Worm (Caenorhabditis elegans) whole organism, L1 larva: Measurements from ENCODE around the gene sodh-2.
A peak's percentile ranks its signal among the peaks of the same experiment; 100 is the strongest.

ENCODE experiments used
- C04F5.9 ChIP-seq: sonication (generic microtip); optimal IDR thresholded peaks from 2 replicates; lab custom pipeline; 2016; ENCODE audit warnings: missing genetic modification characterization, missing compliant biosample characterization
- C16A3.4 ChIP-seq: fragments of 150-350 bp; optimal IDR thresholded peaks from 2 replicates; lab custom pipeline; 2014; ENCODE audit warnings: missing biosample characterization, missing genetic modification characterization
- F16B12.6 ChIP-seq: fragments of 150-350 bp; optimal IDR thresholded peaks from 2 replicates; lab custom pipeline; 2014; ENCODE audit warnings: missing biosample characterization, missing genetic modification characterization
- alr-1 ChIP-seq: fragments of 200-800 bp; sonication (Bioruptor generic); optimal IDR thresholded peaks from 2 replicates; lab custom pipeline; 2018; ENCODE audit warnings: borderline replicate concordance, mild to moderate bottlenecking, missing genetic modification characterization, missing compliant biosample characterization
- aly-2 ChIP-seq: fragments of 150-350 bp; optimal IDR thresholded peaks from 2 replicates; lab custom pipeline; 2014; ENCODE audit warnings: missing biosample characterization, missing genetic modification characterization
- ama-1 ChIP-seq: fragments of 150-350 bp; optimal IDR thresholded peaks from 2 replicates; lab custom pipeline; 2014
- blmp-1 ChIP-seq: fragments of 150-350 bp; optimal IDR thresholded peaks from 2 replicates; lab custom pipeline; 2014; ENCODE audit warnings: missing biosample characterization, missing genetic modification characterization
- ceh-63 ChIP-seq: fragments of 200-800 bp; sonication (Bioruptor generic); optimal IDR thresholded peaks from 2 replicates; lab custom pipeline; 2018; ENCODE audit warnings: mild to moderate bottlenecking, missing genetic modification characterization, missing compliant biosample characterization
- ceh-82 ChIP-seq, 3 experiments: fragments of 150-350 bp in 1 of 3; sonication (generic microtip) in 2 of 3; optimal IDR thresholded peaks; 2 replicates each; lab custom pipeline; 2014 to 2017; ENCODE audit warnings: missing biosample characterization in 3 of 3, missing genetic modification characterization in 3 of 3
- ceh-88 ChIP-seq: fragments of 200-800 bp; sonication (Bioruptor generic); IDR thresholded peaks from 2 replicates; pipeline ENCODE4 v1.3.6; 2022; ENCODE audit warnings: missing genetic modification characterization, missing compliant biosample characterization
- dpl-1 ChIP-seq, 3 experiments: fragments of 150-350 bp in 2 of 3; sonication (generic microtip) in 1 of 3; optimal IDR thresholded peaks; 2 replicates each; lab custom pipeline; 2014 to 2017; ENCODE audit warnings: missing biosample characterization in 3 of 3, missing genetic modification characterization in 3 of 3, missing genetic modification reagents in 3 of 3
- efl-3 ChIP-seq: fragments of 200-800 bp; sonication (Bioruptor generic); optimal IDR thresholded peaks from 2 replicates; lab custom pipeline; 2018; ENCODE audit warnings: mild to moderate bottlenecking, missing genetic modification characterization, missing compliant biosample characterization
- egl-13 ChIP-seq: sonication (generic microtip); optimal IDR thresholded peaks from 2 replicates; lab custom pipeline; 2016; ENCODE audit warnings: missing genotype, missing genetic modification reagents, missing genetic modification characterization, missing compliant biosample characterization
- elt-2 ChIP-seq: sonication (generic microtip); optimal IDR thresholded peaks from 2 replicates; lab custom pipeline; 2016; ENCODE audit warnings: missing genetic modification characterization, mild to moderate bottlenecking, inconsistent platforms, missing compliant biosample characterization, missing genetic modification reagents
- elt-3 ChIP-seq, 6 experiments: fragments of 150-350 bp in 1 of 6; sonication (generic microtip); optimal IDR thresholded peaks; 2 replicates each; lab custom pipeline; 2017 to 2018; ENCODE audit warnings: missing biosample characterization in 6 of 6, missing genetic modification characterization in 6 of 6, inconsistent platforms in 1 of 6
- fkh-10 ChIP-seq: sonication (generic microtip); optimal IDR thresholded peaks from 2 replicates; lab custom pipeline; 2017; ENCODE audit warnings: missing biosample characterization, missing genetic modification reagents, missing genetic modification characterization
- fos-1 ChIP-seq: fragments of 150-350 bp; optimal IDR thresholded peaks from 2 replicates; lab custom pipeline; 2014; ENCODE audit warnings: missing biosample characterization, missing genetic modification characterization
- grh-1 ChIP-seq: fragments of 200-800 bp; sonication (Bioruptor generic); IDR thresholded peaks from 2 replicates; pipeline ENCODE4 v1.3.6; 2022; ENCODE audit warnings: missing genetic modification reagents, missing genetic modification characterization, missing compliant biosample characterization
- hlh-4 ChIP-seq: sonication (generic microtip); optimal IDR thresholded peaks from 2 replicates; lab custom pipeline; 2016; ENCODE audit warnings: mild to moderate bottlenecking, missing genetic modification characterization, missing compliant biosample characterization
- hpl-2 ChIP-seq: fragments of 150-350 bp; optimal IDR thresholded peaks from 2 replicates; lab custom pipeline; 2014; ENCODE audit warnings: missing biosample characterization, missing genetic modification reagents, missing genetic modification characterization
- jun-1 ChIP-seq: fragments of 150-350 bp; optimal IDR thresholded peaks from 2 replicates; lab custom pipeline; 2014; ENCODE audit warnings: missing biosample characterization, missing genetic modification reagents, missing genetic modification characterization
- lin-13 ChIP-seq: fragments of 150-350 bp; optimal IDR thresholded peaks from 2 replicates; lab custom pipeline; 2014; ENCODE audit warnings: missing biosample characterization, missing genetic modification reagents, missing genetic modification characterization
- lin-15B ChIP-seq: fragments of 150-350 bp; sonication (generic microtip); optimal IDR thresholded peaks from 3 replicates; lab custom pipeline; 2014; ENCODE audit warnings: missing biosample characterization, missing genetic modification characterization
- lin-35 ChIP-seq, 2 experiments: fragments of 150-350 bp; optimal IDR thresholded peaks; 2 replicates each; lab custom pipeline; 2014; ENCODE audit warnings: missing biosample characterization in 2 of 2, missing genetic modification characterization in 2 of 2, missing genetic modification reagents in 2 of 2
- lsy-2 ChIP-seq, 2 experiments: fragments of 150-350 bp; optimal IDR thresholded peaks; 2 replicates each; lab custom pipeline; 2014; ENCODE audit warnings: missing biosample characterization in 2 of 2, missing genetic modification characterization in 2 of 2
- mab-9 ChIP-seq: fragments of 200-800 bp; sonication (Bioruptor generic); IDR thresholded peaks from 2 replicates; pipeline ENCODE4 v1.3.6; 2022; ENCODE audit warnings: missing genetic modification reagents, missing genetic modification characterization, missing compliant biosample characterization
- mdl-1 ChIP-seq, 2 experiments: fragments of 150-350 bp; optimal IDR thresholded peaks; 2 replicates each; lab custom pipeline; 2014 to 2017; ENCODE audit warnings: missing biosample characterization in 2 of 2, missing genetic modification characterization in 2 of 2, inconsistent platforms in 1 of 2
- mef-2 ChIP-seq: fragments of 150-350 bp; optimal IDR thresholded peaks from 2 replicates; lab custom pipeline; 2014; ENCODE audit warnings: missing biosample characterization, missing genetic modification characterization
- nhr-12 ChIP-seq: sonication (generic microtip); optimal IDR thresholded peaks from 2 replicates; lab custom pipeline; 2017; ENCODE audit warnings: missing biosample characterization, missing genetic modification characterization
- nhr-20 ChIP-seq: sonication (generic microtip); optimal IDR thresholded peaks from 2 replicates; lab custom pipeline; 2016; ENCODE audit warnings: mild to moderate bottlenecking, missing genetic modification characterization, missing compliant biosample characterization
- nhr-237 ChIP-seq: fragments of 150-350 bp; optimal IDR thresholded peaks from 2 replicates; lab custom pipeline; 2014; ENCODE audit warnings: missing biosample characterization, missing genetic modification characterization
- nhr-28 ChIP-seq: fragments of 150-350 bp; optimal IDR thresholded peaks from 2 replicates; lab custom pipeline; 2014; ENCODE audit warnings: missing biosample characterization, missing genetic modification characterization
- nhr-47 ChIP-seq: sonication (generic microtip); optimal IDR thresholded peaks from 2 replicates; lab custom pipeline; 2016; ENCODE audit warnings: mild to moderate bottlenecking, missing genetic modification characterization, moderate library complexity, missing compliant biosample characterization
- nhr-71 ChIP-seq: sonication (generic microtip); optimal IDR thresholded peaks from 2 replicates; lab custom pipeline; 2016; ENCODE audit warnings: mild to moderate bottlenecking, missing genetic modification characterization, moderate library complexity, missing compliant biosample characterization
- nhr-77 ChIP-seq: fragments of 150-350 bp; optimal IDR thresholded peaks from 2 replicates; lab custom pipeline; 2014; ENCODE audit warnings: missing biosample characterization, missing genetic modification characterization
- nhr-84 ChIP-seq: sonication (generic microtip); optimal IDR thresholded peaks from 2 replicates; lab custom pipeline; 2017; ENCODE audit warnings: missing biosample characterization, missing genetic modification characterization
- pag-3 ChIP-seq: sonication (generic microtip); optimal IDR thresholded peaks from 2 replicates; lab custom pipeline; 2017; ENCODE audit warnings: missing genetic modification characterization, mild to moderate bottlenecking, missing compliant biosample characterization, antibody characterized with exemption, borderline replicate concordance; ENCODE audit not compliant: insufficient read depth
- rnt-1 ChIP-seq: sonication (generic microtip); optimal IDR thresholded peaks from 2 replicates; lab custom pipeline; 2016; ENCODE audit warnings: mild to moderate bottlenecking, missing genetic modification characterization, moderate library complexity, missing compliant biosample characterization
- snu-23 ChIP-seq: sonication (generic microtip); optimal IDR thresholded peaks from 2 replicates; lab custom pipeline; 2016; ENCODE audit warnings: missing genetic modification characterization, missing compliant biosample characterization
- sptf-1 ChIP-seq: fragments of 150-350 bp; optimal IDR thresholded peaks from 2 replicates; lab custom pipeline; 2014; ENCODE audit warnings: missing biosample characterization, missing genetic modification characterization
- sup-37 ChIP-seq: fragments of 200-800 bp; sonication (Bioruptor generic); optimal IDR thresholded peaks from 2 replicates; lab custom pipeline; 2018; ENCODE audit warnings: mild to moderate bottlenecking, missing genetic modification characterization, missing compliant biosample characterization
- swsn-7 ChIP-seq: sonication (generic microtip); optimal IDR thresholded peaks from 2 replicates; lab custom pipeline; 2016; ENCODE audit warnings: missing genetic modification characterization, missing compliant biosample characterization
- tbx-2 ChIP-seq: sonication (generic microtip); optimal IDR thresholded peaks from 2 replicates; lab custom pipeline; 2016; ENCODE audit warnings: missing genetic modification characterization, missing compliant biosample characterization
- unc-130 ChIP-seq: fragments of 150-350 bp; optimal IDR thresholded peaks from 2 replicates; lab custom pipeline; 2017; ENCODE audit warnings: missing biosample characterization, missing genetic modification characterization, inconsistent platforms
- unc-62 ChIP-seq: fragments of 150-350 bp; optimal IDR thresholded peaks from 2 replicates; lab custom pipeline; 2014; ENCODE audit warnings: missing biosample characterization, missing genetic modification reagents, missing genetic modification characterization
- unc-86 ChIP-seq: sonication (generic microtip); optimal IDR thresholded peaks from 2 replicates; lab custom pipeline; 2016; ENCODE audit warnings: missing genetic modification characterization, missing compliant biosample characterization
- unc-98 ChIP-seq: fragments of 200-800 bp; sonication (Bioruptor generic); IDR thresholded peaks from 2 replicates; pipeline ENCODE4 v1.3.6; 2022; ENCODE audit warnings: missing genetic modification characterization, missing compliant biosample characterization
- xbp-1 ChIP-seq: sonication (generic microtip); optimal IDR thresholded peaks from 2 replicates; lab custom pipeline; 2016; ENCODE audit warnings: missing genetic modification characterization, missing compliant biosample characterization
- zag-1 ChIP-seq: fragments of 150-350 bp; optimal IDR thresholded peaks from 2 replicates; lab custom pipeline; 2014; ENCODE audit warnings: missing biosample characterization, missing genetic modification characterization
- ztf-11 ChIP-seq, 2 experiments: sonication (generic microtip); optimal IDR thresholded peaks; 2 replicates each; lab custom pipeline; 2016 to 2017; ENCODE audit warnings: missing genetic modification characterization in 2 of 2, missing biosample characterization in 1 of 2, missing compliant biosample characterization in 1 of 2
- ztf-4 ChIP-seq: fragments of 150-350 bp; optimal IDR thresholded peaks from 2 replicates; lab custom pipeline; 2014; ENCODE audit warnings: missing biosample characterization, missing genetic modification characterization

The sodh-2 gene

DNA sequence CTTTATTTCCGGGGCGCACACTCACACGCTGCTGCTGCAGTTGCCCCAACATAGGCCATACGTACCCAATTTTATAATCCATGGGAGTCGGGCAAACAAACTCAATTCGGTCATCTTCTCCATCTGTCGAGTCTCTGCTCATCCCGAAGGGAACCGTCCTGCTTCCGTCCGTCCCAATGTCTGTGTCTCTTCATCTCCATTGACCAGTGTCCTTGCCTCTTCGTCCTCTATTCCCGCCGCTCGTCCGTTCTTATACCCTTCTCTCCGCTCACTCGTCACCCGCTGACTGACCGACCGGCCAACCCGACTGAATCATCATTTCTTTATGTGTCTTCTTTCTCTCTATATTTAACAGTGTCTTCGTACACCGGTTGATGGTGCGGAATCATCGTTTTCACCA, 46.2 kb downstream of the sodh-2 start (continued):
- TF ChIP-seq ceh-82 (tag; optimal IDR thresholded peaks at IDR 0.05; lab: Kevin White, UChicago) (peak in 1 of 3 experiments; percentile 31), lin-35 (GFP tag; optimal IDR thresholded peaks at IDR 0.05; lab: Kevin White, UChicago) (peak; percentile 38 to 43), snu-23 (GFP tag; lab: Kevin White, UChicago) (peak; percentile 37), egl-13 (tag; lab: Kevin White, UChicago) (no peak), lsy-2 (tag; optimal IDR thresholded peaks at IDR 0.05; lab: Kevin White, UChicago) (peak in 1 of 2 experiments; percentile 8), nhr-28 (tag; lab: Kevin White, UChicago) (no peak), mab-9 (GFP tag; lab: Robert Waterston, UW) (0 out of 2 replicates have a peak, but pooled peaks have one; percentile 8), unc-62 (GFP tag; lab: Kevin White, UChicago) (no peak), elt-3 (tag; optimal IDR thresholded peaks at IDR 0.05; lab: Kevin White, UChicago) (no peak), F16B12.6 (tag; lab: Kevin White, UChicago) (no peak), efl-3 (GFP tag; lab: Kevin White, UChicago) (no peak), alr-1 (tag; lab: Kevin White, UChicago) (no peak), ztf-11 (tag; optimal IDR thresholded peaks at IDR 0.05; lab: Kevin White, UChicago) (peak in 1 of 2 experiments; percentile 17), grh-1 (no peak), rnt-1 (peak; percentile 30), swsn-7 (tag; lab: Kevin White, UChicago) (peak; percentile 17), elt-2 (no peak), aly-2 (tag; lab: Kevin White, UChicago) (no peak), hlh-4 (tag; lab: Kevin White, UChicago) (no peak), sptf-1 (no peak), nhr-20 (tag; lab: Kevin White, UChicago) (peak; percentile 11), xbp-1 (tag; lab: Kevin White, UChicago) (no peak), zag-1 (tag; lab: Kevin White, UChicago) (no peak), ztf-4 (no peak), unc-98 (GFP tag; lab: Robert Waterston, UW) (no peak), sup-37 (GFP tag; lab: Kevin White, UChicago) (no peak), nhr-47 (tag; lab: Kevin White, UChicago) (peak; percentile 30), nhr-237 (no peak), hpl-2 (GFP tag; lab: Kevin White, UChicago) (no peak), mdl-1 (tag; optimal IDR thresholded peaks at IDR 0.05; lab: Kevin White, UChicago) (peak in 1 of 2 experiments; percentile 7), fos-1 (tag; lab: Kevin White, UChicago) (peak; percentile 5), ama-1 (lab: Kevin White, UChicago) (no peak), lin-13 (GFP tag; lab: Kevin White, UChicago) (no peak), pag-3 (no peak), mef-2 (tag; lab: Kevin White, UChicago) (no peak), C04F5.9 (tag; lab: Kevin White, UChicago) (no peak), C16A3.4 (tag; lab: Kevin White, UChicago) (no peak), unc-86 (tag; lab: Kevin White, UChicago) (no peak), ceh-63 (no peak), fkh-10 (no peak), lin-15B (tag; lab: Kevin White, UChicago) (no peak), nhr-84 (tag; lab: Kevin White, UChicago) (no peak), blmp-1 (tag; lab: Kevin White, UChicago) (peak; percentile 60), tbx-2 (tag; lab: Kevin White, UChicago) (no peak), unc-130 (tag; lab: Kevin White, UChicago) (no peak), jun-1 (tag; lab: Kevin White, UChicago) (no peak), nhr-77 (tag; lab: Kevin White, UChicago) (no peak), nhr-12 (tag; lab: Kevin White, UChicago) (no peak), ceh-88 (GFP tag; lab: Robert Waterston, UW) (no peak), dpl-1 (GFP tag; optimal IDR thresholded peaks at IDR 0.05; lab: Kevin White, UChicago) (no peak), nhr-71 (tag; lab: Kevin White, UChicago) (no peak)
